Fruit fly (Drosophila melanogaster) whole organism, embryonic: ENCODE measurements around the gene Vps13D.

Experiments used
- B-H2 ChIP-seq: fragments of 200-800 bp; sonication (Bioruptor generic); optimal IDR thresholded peaks from 2 replicates; lab custom pipeline; 2018; ENCODE audit warnings: missing biosample characterization, mild to moderate bottlenecking, missing genetic modification characterization
- CG11456 ChIP-seq: fragments of 200-800 bp; sonication (Bioruptor generic); IDR thresholded peaks from 3 replicates; pipeline ENCODE4 v1.3.6; 2022; ENCODE audit warnings: missing biosample characterization, missing genetic modification characterization
- CG11695 ChIP-seq: fragments of 200-800 bp; sonication (Bioruptor generic); IDR thresholded peaks from 3 replicates; pipeline ENCODE4 v1.3.6; 2022; ENCODE audit warnings: missing biosample characterization, missing genetic modification characterization
- CG1233 ChIP-seq: fragments of 200-800 bp; sonication (Bioruptor generic); optimal IDR thresholded peaks from 4 replicates; lab custom pipeline; 2018; ENCODE audit warnings: missing biosample characterization, mild to moderate bottlenecking, missing genetic modification characterization
- CG13296 ChIP-seq: fragments of 200-800 bp; sonication (Bioruptor generic); optimal IDR thresholded peaks from 3 replicates; lab custom pipeline; 2018; ENCODE audit warnings: missing biosample characterization, mild to moderate bottlenecking, missing genetic modification characterization
- CG1647 ChIP-seq: fragments of 200-800 bp; sonication (Bioruptor generic); optimal IDR thresholded peaks from 3 replicates; lab custom pipeline; 2016; ENCODE audit warnings: missing biosample characterization, missing genetic modification characterization
- CG17186 ChIP-seq: fragments of 200-800 bp; sonication (Bioruptor generic); optimal IDR thresholded peaks from 3 replicates; lab custom pipeline; 2017; ENCODE audit warnings: missing biosample characterization, missing genetic modification reagents, missing genetic modification characterization
- CG17912 ChIP-seq: fragments of 200-800 bp; sonication (Bioruptor generic); optimal IDR thresholded peaks from 2 replicates; lab custom pipeline; 2018; ENCODE audit warnings: missing biosample characterization, mild to moderate bottlenecking, missing genetic modification characterization
- CG2116 ChIP-seq: fragments of 200-800 bp; sonication (Bioruptor generic); optimal IDR thresholded peaks from 3 replicates; lab custom pipeline; 2018; ENCODE audit warnings: missing biosample characterization, mild to moderate bottlenecking, missing genetic modification characterization
- CG2199 ChIP-seq: fragments of 200-800 bp; sonication (Bioruptor generic); IDR thresholded peaks from 3 replicates; pipeline ENCODE4 v1.3.6; 2022; ENCODE audit warnings: missing biosample characterization, missing genetic modification characterization
- CG5953 ChIP-seq: fragments of 200-800 bp; sonication (Bioruptor generic); IDR thresholded peaks from 2 replicates; pipeline ENCODE4 v1.3.6; 2022; ENCODE audit warnings: missing biosample characterization, missing genetic modification characterization
- CG6854 ChIP-seq: fragments of 200-800 bp; sonication (Bioruptor generic); optimal IDR thresholded peaks from 3 replicates; lab custom pipeline; 2017; ENCODE audit warnings: missing biosample characterization, mild to moderate bottlenecking, missing genetic modification characterization
- CG7928 ChIP-seq: fragments of 200-800 bp; sonication (Bioruptor generic); optimal IDR thresholded peaks from 2 replicates; lab custom pipeline; 2017; ENCODE audit warnings: missing biosample characterization, mild to moderate bottlenecking, missing genetic modification characterization
- CG9215 ChIP-seq: fragments of 200-800 bp; sonication (Bioruptor generic); IDR thresholded peaks from 2 replicates; pipeline ENCODE4 v1.3.6; 2022; ENCODE audit warnings: missing biosample characterization, missing genetic modification characterization
- Camta ChIP-seq: fragments of 200-800 bp; sonication (Bioruptor generic); optimal IDR thresholded peaks from 2 replicates; lab custom pipeline; 2016; ENCODE audit warnings: missing biosample characterization, missing genetic modification characterization
- Deaf1 ChIP-seq: fragments of 200-800 bp; optimal IDR thresholded peaks from 3 replicates; lab custom pipeline; 2019; ENCODE audit warnings: missing biosample characterization, mild to moderate bottlenecking, missing genetic modification characterization, moderate library complexity
- Dfd ChIP-seq, 2 experiments: fragments of >200 bp; optimal IDR thresholded peaks; 2 replicates each; lab custom pipeline; 2017; ENCODE audit warnings: missing biosample characterization in 2 of 2, missing genetic modification characterization in 2 of 2
- E2f2 ChIP-seq: fragments of 200-800 bp; sonication (Bioruptor generic); IDR thresholded peaks from 2 replicates; pipeline ENCODE4 v1.3.6; 2022; ENCODE audit warnings: missing biosample characterization, missing genetic modification characterization
- Ets97D ChIP-seq: fragments of 200-800 bp; sonication (Bioruptor generic); optimal IDR thresholded peaks from 3 replicates; lab custom pipeline; 2016; ENCODE audit warnings: missing biosample characterization, missing genetic modification characterization
- Hr51 ChIP-seq, 2 experiments: fragments of 200-800 bp; sonication (Bioruptor generic); optimal IDR thresholded peaks; 2 replicates in 1 of 2; 3 replicates in 1 of 2; lab custom pipeline; 2016 to 2018; ENCODE audit warnings: missing biosample characterization in 2 of 2, missing genetic modification characterization in 2 of 2, mild to moderate bottlenecking in 1 of 2, moderate library complexity in 1 of 2
- MTF-1 ChIP-seq: fragments of 200-800 bp; sonication (Bioruptor generic); optimal IDR thresholded peaks from 2 replicates; lab custom pipeline; 2018; ENCODE audit warnings: missing biosample characterization, mild to moderate bottlenecking, missing genetic modification characterization, borderline replicate concordance
- NK7.1 ChIP-seq: fragments of 200-800 bp; sonication (Bioruptor generic); optimal IDR thresholded peaks from 3 replicates; lab custom pipeline; 2016; ENCODE audit warnings: missing biosample characterization, missing genetic modification characterization
- Pdp1 ChIP-seq, 2 experiments: fragments of 200-800 bp; sonication (Bioruptor generic); optimal IDR thresholded peaks; 3 replicates each; lab custom pipeline; 2016; ENCODE audit warnings: missing biosample characterization in 2 of 2, missing genetic modification characterization in 2 of 2, mild to moderate bottlenecking in 1 of 2, moderate library complexity in 1 of 2
- Usf ChIP-seq: fragments of 200-800 bp; sonication (Bioruptor generic); optimal IDR thresholded peaks from 2 replicates; lab custom pipeline; 2017; ENCODE audit warnings: missing genotype, missing biosample characterization, missing genetic modification characterization
- ap ChIP-seq: fragments of 200-800 bp; sonication (Bioruptor generic); IDR thresholded peaks from 2 replicates; pipeline ENCODE4 v1.3.6; 2022; ENCODE audit warnings: missing biosample characterization, missing genetic modification characterization
- br ChIP-seq: fragments of >200 bp; optimal IDR thresholded peaks from 2 replicates; lab custom pipeline; 2017
- btn ChIP-seq: fragments of 200-800 bp; sonication (Bioruptor generic); optimal IDR thresholded peaks from 2 replicates; lab custom pipeline; 2016; ENCODE audit warnings: missing biosample characterization, missing genetic modification characterization
- cg ChIP-seq: fragments of 200-800 bp; sonication (Bioruptor generic); optimal IDR thresholded peaks from 3 replicates; lab custom pipeline; 2019; ENCODE audit warnings: missing biosample characterization, mild to moderate bottlenecking, missing genetic modification characterization, moderate library complexity
- crol ChIP-seq: fragments of 200-800 bp; sonication (Bioruptor generic); IDR thresholded peaks from 2 replicates; pipeline ENCODE4 v1.3.6; 2022; ENCODE audit warnings: missing biosample characterization, missing genetic modification characterization
- esg ChIP-seq: fragments of 200-800 bp; sonication (Bioruptor generic); conservative IDR thresholded peaks from 2 replicates; pipeline ENCODE4 v1.3.6; 2022; ENCODE audit warnings: missing biosample characterization, missing genetic modification characterization
- fd102C ChIP-seq: fragments of 200-800 bp; sonication (Bioruptor generic); optimal IDR thresholded peaks from 2 replicates; lab custom pipeline; 2018; ENCODE audit warnings: missing biosample characterization, mild to moderate bottlenecking, missing genetic modification characterization, moderate library complexity
- fd64A ChIP-seq: fragments of 200-800 bp; sonication (Bioruptor generic); optimal IDR thresholded peaks from 3 replicates; lab custom pipeline; 2018; ENCODE audit warnings: missing biosample characterization, mild to moderate bottlenecking, missing genetic modification characterization
- fd96Cb ChIP-seq: fragments of 200-800 bp; sonication (Bioruptor generic); optimal IDR thresholded peaks from 2 replicates; lab custom pipeline; 2018; ENCODE audit warnings: missing biosample characterization, mild to moderate bottlenecking, missing genetic modification characterization, moderate library complexity
- gsb ChIP-seq: fragments of 200-800 bp; sonication (Bioruptor generic); IDR thresholded peaks from 2 replicates; pipeline ENCODE4 v1.3.6; 2022; ENCODE audit warnings: missing biosample characterization, missing genetic modification characterization
- lmd ChIP-seq: fragments of 200-800 bp; sonication (Bioruptor generic); IDR thresholded peaks from 2 replicates; pipeline ENCODE4 v1.3.6; 2022; ENCODE audit warnings: missing biosample characterization, missing genetic modification characterization
- lov ChIP-seq, 2 experiments: fragments of 200-800 bp in 1 of 2; fragments of >200 bp in 1 of 2; sonication (Bioruptor generic) in 1 of 2; IDR thresholded peaks in 1 of 2; optimal IDR thresholded peaks in 1 of 2; 2 replicates in 1 of 2; 3 replicates in 1 of 2; pipeline versions ENCODE4 v1.3.6 to Lab custom; 2017 to 2022; ENCODE audit warnings: missing biosample characterization in 1 of 2, missing genetic modification characterization in 1 of 2
- nerfin-2 ChIP-seq: fragments of 200-800 bp; sonication (Bioruptor generic); IDR thresholded peaks from 2 replicates; pipeline ENCODE4 v1.3.6; 2022; ENCODE audit warnings: missing biosample characterization, missing genetic modification characterization; ENCODE audit not compliant: partially characterized antibody
- nmo ChIP-seq: fragments of 200-800 bp; sonication (Bioruptor generic); optimal IDR thresholded peaks from 2 replicates; lab custom pipeline; 2018; ENCODE audit warnings: missing biosample characterization, mild to moderate bottlenecking, missing genetic modification characterization, moderate library complexity
- odd ChIP-seq: fragments of 200-800 bp; sonication (Bioruptor generic); optimal IDR thresholded peaks from 2 replicates; lab custom pipeline; 2017; ENCODE audit warnings: missing biosample characterization, mild to moderate bottlenecking, missing genetic modification characterization
- pfk ChIP-seq: fragments of 200-800 bp; sonication (Bioruptor generic); optimal IDR thresholded peaks from 2 replicates; lab custom pipeline; 2018; ENCODE audit warnings: missing biosample characterization, mild to moderate bottlenecking, missing genetic modification characterization, moderate library complexity
- pros ChIP-seq: fragments of 200-800 bp; sonication (Bioruptor generic); optimal IDR thresholded peaks from 3 replicates; lab custom pipeline; 2019; ENCODE audit warnings: missing biosample characterization, mild to moderate bottlenecking, missing genetic modification characterization, moderate library complexity
- psq ChIP-seq: fragments of 200-800 bp; sonication (Bioruptor generic); optimal IDR thresholded peaks from 2 replicates; lab custom pipeline; 2017; ENCODE audit warnings: missing biosample characterization, missing genetic modification characterization
- sd ChIP-seq: fragments of 200-800 bp; sonication (Bioruptor generic); optimal IDR thresholded peaks from 3 replicates; lab custom pipeline; 2018; ENCODE audit warnings: missing biosample characterization, mild to moderate bottlenecking, missing genetic modification characterization, moderate library complexity
- sens ChIP-seq: fragments of 200-800 bp; sonication (Bioruptor generic); peaks from one replicate; lab custom pipeline; 2016; ENCODE audit warnings: missing biosample characterization, missing genetic modification characterization
- slbo ChIP-seq: fragments of 200-800 bp; sonication (Bioruptor generic); IDR thresholded peaks from 2 replicates; pipeline ENCODE4 v1.3.6; 2022; ENCODE audit warnings: missing biosample characterization, missing genetic modification characterization
- stwl ChIP-seq: fragments of 200-800 bp; sonication (Bioruptor generic); optimal IDR thresholded peaks from 3 replicates; lab custom pipeline; 2018; ENCODE audit warnings: missing biosample characterization, mild to moderate bottlenecking, missing genetic modification characterization, moderate library complexity
- tap ChIP-seq: fragments of 200-800 bp; optimal IDR thresholded peaks from 3 replicates; lab custom pipeline; 2019; ENCODE audit warnings: missing biosample characterization, mild to moderate bottlenecking, missing genetic modification characterization, moderate library complexity
- twi ChIP-seq: fragments of 200-800 bp; optimal IDR thresholded peaks from 2 replicates; lab custom pipeline; 2019; ENCODE audit warnings: missing biosample characterization, mild to moderate bottlenecking, missing genetic modification characterization, moderate library complexity
- vvl ChIP-seq: fragments of 200-800 bp; sonication (Bioruptor generic); IDR thresholded peaks from 2 replicates; pipeline ENCODE4 v1.3.6; 2022; ENCODE audit warnings: missing biosample characterization, missing genetic modification characterization
- wdn ChIP-seq: fragments of 200-800 bp; sonication (Bioruptor generic); IDR thresholded peaks from 2 replicates; pipeline ENCODE4 v1.3.6; 2022; ENCODE audit warnings: missing biosample characterization, missing genetic modification characterization
- z ChIP-seq: fragments of 200-800 bp; sonication (Bioruptor generic); IDR thresholded peaks from 3 replicates; pipeline ENCODE4 v1.3.6; 2022; ENCODE audit warnings: missing biosample characterization, missing genetic modification characterization

Vps13D gene

DNA sequence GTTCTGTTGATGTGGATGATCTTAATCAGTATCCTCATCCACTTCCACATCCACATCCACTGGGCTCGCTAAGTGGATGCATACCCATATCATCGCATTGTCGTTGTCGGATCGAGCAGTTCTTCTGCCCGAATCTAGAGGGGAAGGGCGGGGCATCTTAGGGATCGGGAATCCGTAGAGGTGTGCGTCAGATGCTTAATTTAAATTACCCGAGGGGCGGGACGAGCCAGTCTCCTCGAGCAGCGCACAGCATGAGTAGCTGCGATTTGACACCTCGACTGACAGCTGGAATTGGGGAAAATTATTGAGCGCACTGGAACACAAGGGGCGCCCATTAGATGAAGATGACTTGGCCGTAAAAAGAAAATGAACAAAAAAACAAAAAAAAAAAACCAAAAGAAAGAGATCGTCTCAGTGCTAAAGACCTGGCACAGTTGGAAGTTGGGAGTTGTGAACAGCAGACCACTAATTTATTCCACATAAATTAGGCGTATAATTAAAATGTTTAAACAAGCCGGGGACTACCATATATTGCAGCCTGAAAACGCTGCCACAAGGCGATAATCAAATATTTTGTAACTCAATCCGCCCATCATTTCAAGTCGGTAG is 40.2 kb upstream of the Vps13D start (continued):
- TF ChIP-seq lov (optimal IDR thresholded peaks at IDR 0.05; lab: Kevin White, UChicago) (no peak), lov (GFP tag; IDR thresholded peaks at IDR 0.05; lab: Robert Waterston, UW) (no peak), NK7.1 (GFP tag; lab: Kevin White, UChicago) (no peak), nerfin-2 (GFP tag; lab: Robert Waterston, UW) (no peak), twi (tag; lab: Kevin White, UChicago) (peak; percentile 5), CG6854 (GFP tag; lab: Kevin White, UChicago) (no peak), stwl (tag; lab: Kevin White, UChicago) (no peak), tap (tag; lab: Kevin White, UChicago) (no peak), fd96Cb (tag; lab: Kevin White, UChicago) (no peak), btn (GFP tag; lab: Kevin White, UChicago) (no peak), lmd (GFP tag; lab: Robert Waterston, UW) (no peak), Deaf1 (peak; percentile 29), ap (GFP tag; lab: Robert Waterston, UW) (no peak), sd (tag; lab: Kevin White, UChicago) (peak; percentile 26), pros (GFP tag; lab: Kevin White, UChicago) (peak; percentile 29), crol (GFP tag; lab: Robert Waterston, UW) (peak; percentile 80), CG7928 (GFP tag; lab: Kevin White, UChicago) (no peak), slbo (GFP tag; lab: Robert Waterston, UW) (no peak), z (GFP tag; lab: Robert Waterston, UW) (peak; percentile 39; the same call in 1 of the 3 replicates), Ets97D (GFP tag; lab: Kevin White, UChicago) (no peak), br (lab: Kevin White, UChicago) (no peak), B-H2 (GFP tag; lab: Kevin White, UChicago) (no peak), Pdp1 (GFP tag; optimal IDR thresholded peaks at IDR 0.05; lab: Kevin White, UChicago) (no peak), Usf (GFP tag; lab: Kevin White, UChicago) (no peak), odd (peak; percentile 45), CG17186 (GFP tag; lab: Kevin White, UChicago) (no peak), Hr51 (GFP tag; optimal IDR thresholded peaks at IDR 0.05; lab: Kevin White, UChicago) (no peak), psq (GFP tag; lab: Kevin White, UChicago) (no peak), CG13296 (GFP tag; lab: Kevin White, UChicago) (no peak), CG11456 (GFP tag; lab: Robert Waterston, UW) (0 out of 3 replicates have a peak, but pooled peaks have one; percentile 5), esg (GFP tag; lab: Robert Waterston, UW) (no peak), Dfd (GFP tag; optimal IDR thresholded peaks at IDR 0.05; lab: Kevin White, UChicago) (no peak), CG5953 (GFP tag; lab: Robert Waterston, UW) (no peak), CG17912 (GFP tag; lab: Kevin White, UChicago) (no peak), E2f2 (no peak), sens (peak; percentile 63), CG9215 (no peak), wdn (no peak), vvl (GFP tag; lab: Robert Waterston, UW) (peak; percentile 66), pfk (GFP tag; lab: Kevin White, UChicago) (no peak), Camta (GFP tag; lab: Kevin White, UChicago) (no peak), nmo (GFP tag; lab: Kevin White, UChicago) (no peak), cg (GFP tag; lab: Kevin White, UChicago) (no peak), fd64A (GFP tag; lab: Kevin White, UChicago) (no peak), gsb (GFP tag; lab: Robert Waterston, UW) (no peak), CG2199 (GFP tag; lab: Robert Waterston, UW) (peak; percentile 88), fd102C (GFP tag; lab: Kevin White, UChicago) (no peak), CG1233 (no peak), CG11695 (GFP tag; lab: Robert Waterston, UW) (no peak), CG2116 (GFP tag; lab: Kevin White, UChicago) (no peak), MTF-1 (GFP tag; lab: Kevin White, UChicago) (no peak), CG1647 (no peak)
